Fruit fly (Drosophila melanogaster): ENCODE measurements around the gene CG32249.

CG32249 gene

DNA sequence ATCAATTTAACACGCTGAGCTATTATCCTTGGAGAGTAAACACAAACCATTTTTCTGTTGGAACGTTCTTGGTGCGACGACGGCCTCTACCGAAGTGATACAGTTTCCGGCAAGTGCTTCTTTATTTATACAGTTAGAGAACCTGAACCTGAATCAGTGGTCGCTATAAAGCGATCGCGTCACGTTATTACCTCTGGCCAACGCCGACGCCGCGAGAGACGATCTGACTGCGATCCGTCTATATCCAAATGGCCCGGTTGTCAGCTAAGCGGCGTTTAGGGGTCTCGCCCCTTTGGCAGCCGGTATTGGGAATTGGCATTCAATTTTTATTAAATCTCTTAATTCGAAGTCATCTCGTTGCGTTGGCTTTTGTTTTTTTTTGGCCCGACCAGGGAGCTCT lies 11.7 kb upstream of the CG32249 start, which contains the start of gene CG11345:
CG11345 (minus strand) TSS at position 101 of the 400 bp plus-strand sequence.
- TF ChIP-seq Dll (optimal IDR thresholded peaks at IDR 0.05) = no peak

DNA sequence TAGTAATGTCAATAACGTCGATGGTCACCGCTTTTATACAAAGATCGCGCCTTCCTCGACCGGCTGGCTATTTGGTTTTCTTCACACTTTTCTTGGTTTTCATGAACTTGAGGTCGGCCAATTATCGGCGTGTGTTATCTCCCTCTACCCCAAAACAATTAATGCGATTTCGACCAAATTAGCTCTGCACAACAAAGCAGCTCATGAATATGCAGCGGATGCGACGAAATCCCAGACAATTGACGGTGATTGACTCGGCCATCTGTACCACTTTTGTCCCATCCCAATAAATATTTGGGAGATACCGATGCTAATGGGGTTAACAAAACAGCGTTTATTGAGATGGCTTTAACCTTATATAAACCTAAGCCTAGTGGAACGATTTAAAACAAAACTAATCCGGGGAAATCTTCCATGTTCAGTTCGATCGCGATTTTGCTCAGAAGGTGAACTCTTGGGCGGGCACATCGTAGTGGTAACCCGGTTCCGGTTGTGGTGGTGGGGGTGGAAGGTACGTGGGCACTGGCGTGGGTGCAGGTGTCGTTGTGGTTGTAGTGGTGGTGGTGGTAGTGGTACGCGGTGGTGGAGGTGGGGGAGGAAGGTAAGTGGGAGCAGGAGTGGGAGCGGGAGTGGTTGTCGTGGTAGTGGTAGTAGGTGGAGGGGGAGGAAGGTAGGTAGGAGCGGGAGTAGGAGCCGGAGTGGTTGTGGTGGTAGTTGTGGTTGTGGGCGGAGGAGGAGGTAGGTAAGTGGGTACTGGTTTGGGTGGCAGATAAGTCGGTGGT lies 9.3 kb upstream of the CG32249 start, which contains the start of gene CG15022:
CG15022 (minus strand) TSS at position 11 of the 782 bp plus-strand sequence.
- TF ChIP-seq usp (GFP tag; optimal IDR thresholded peaks at IDR 0.05) (no peak), pan (optimal IDR thresholded peaks at IDR 0.05) (no peak), EcR (GFP tag; optimal IDR thresholded peaks at IDR 0.05) (no peak), psq (optimal IDR thresholded peaks at IDR 0.05) (no peak), Dll (optimal IDR thresholded peaks at IDR 0.05) (no peak), CG8478 (optimal IDR thresholded peaks at IDR 0.05) (no peak)

DNA sequence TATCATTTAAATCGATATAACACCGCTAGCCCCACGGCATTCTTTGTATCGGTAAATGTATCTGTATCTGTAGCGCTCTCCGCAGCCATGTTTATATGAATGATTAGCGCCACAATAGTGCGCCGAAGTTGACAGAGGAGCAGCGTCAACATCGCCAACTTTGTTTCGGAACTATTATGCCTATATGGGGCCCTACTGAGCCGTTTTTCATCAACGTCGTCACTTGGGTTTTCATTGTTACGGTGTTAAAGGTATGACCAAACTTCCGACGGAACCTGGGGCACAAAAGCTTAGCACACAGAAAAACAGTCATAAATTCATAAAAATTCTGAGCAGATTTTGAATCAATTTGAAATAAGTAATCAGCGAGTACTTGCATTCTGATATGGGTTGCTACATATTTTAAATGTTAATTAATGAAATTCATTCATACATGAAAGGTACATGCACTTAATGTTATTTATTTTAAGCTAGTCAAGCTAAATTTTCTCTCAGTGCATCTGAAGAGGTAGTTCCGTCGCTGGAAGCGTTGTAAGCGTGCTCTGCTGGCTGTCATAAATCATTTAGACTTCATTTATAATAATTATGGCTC lies 8.3 kb upstream of the CG32249 start, which contains the start of gene CG15023:
CG15023 (minus strand) TSS at position 51 of the 592 bp plus-strand sequence.
- TF ChIP-seq pan (optimal IDR thresholded peaks at IDR 0.05) = no peak
- no peak for TF ChIP-seq CG8478 (optimal IDR thresholded peaks at IDR 0.05)
- no peak for TF ChIP-seq usp (GFP tag; optimal IDR thresholded peaks at IDR 0.05)
- no peak for TF ChIP-seq Dll (optimal IDR thresholded peaks at IDR 0.05)
- no peak for TF ChIP-seq EcR (GFP tag; optimal IDR thresholded peaks at IDR 0.05)
- no peak for TF ChIP-seq psq (optimal IDR thresholded peaks at IDR 0.05)

DNA sequence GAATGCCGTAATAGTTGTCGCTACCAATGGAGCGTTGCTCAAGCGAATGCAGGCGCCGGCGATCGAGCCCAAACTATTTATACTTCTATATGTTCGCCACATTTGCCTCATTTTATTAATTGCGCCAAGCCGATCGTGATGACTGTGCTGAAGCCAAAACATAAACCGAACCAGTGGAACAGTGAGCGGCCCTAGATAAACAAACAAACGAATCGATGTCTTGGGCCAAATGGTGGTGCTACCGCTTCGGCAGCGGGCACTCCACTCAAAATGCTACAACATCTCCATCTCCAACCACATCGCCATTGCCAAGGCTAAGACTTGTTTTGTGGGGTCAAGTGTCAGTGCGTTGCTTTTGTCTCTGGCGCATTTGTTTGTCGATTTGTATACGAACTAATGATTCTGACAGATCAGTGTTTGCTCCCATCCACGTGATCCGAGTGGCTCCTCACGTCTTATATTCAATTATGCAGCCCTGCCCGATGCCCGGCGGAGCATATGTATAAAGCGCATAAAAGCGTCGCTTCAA lies 6.0 kb upstream of the CG32249 start, which contains the start of gene CG15024:
CG15024 (minus strand) TSS at position 51 of the 529 bp plus-strand sequence.
- TF ChIP-seq EcR (GFP tag; optimal IDR thresholded peaks at IDR 0.05) (no peak), CG8478 (optimal IDR thresholded peaks at IDR 0.05) (no peak), usp (GFP tag; optimal IDR thresholded peaks at IDR 0.05) (no peak)

DNA sequence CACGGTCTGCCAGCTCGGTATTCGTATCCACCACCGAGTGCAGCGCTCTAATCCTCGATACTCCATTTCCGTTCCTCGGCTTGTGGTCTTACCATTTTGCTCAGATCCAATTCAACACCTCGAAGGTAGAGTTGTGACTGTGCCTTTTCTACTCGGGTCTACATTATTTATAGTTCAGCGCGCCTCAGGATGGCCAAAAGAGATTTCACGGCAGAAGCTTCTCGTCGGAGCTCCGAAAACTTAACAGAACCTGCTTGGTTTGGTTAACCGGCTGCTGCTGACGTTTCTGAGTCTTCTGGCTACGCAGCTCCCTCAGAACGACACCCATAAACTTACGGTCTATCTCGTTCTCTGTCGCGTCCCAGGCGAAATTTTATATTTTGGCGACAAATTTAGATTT lies 3.3 kb upstream of the CG32249 start, which contains the start of gene CG32241:
CG32241 (minus strand) TSS at position 101 of the 400 bp plus-strand sequence.
- TF ChIP-seq psq (optimal IDR thresholded peaks at IDR 0.05) (no peak), CG8478 (optimal IDR thresholded peaks at IDR 0.05) (no peak), pan (optimal IDR thresholded peaks at IDR 0.05) (no peak), usp (GFP tag; optimal IDR thresholded peaks at IDR 0.05) (no peak), Dll (optimal IDR thresholded peaks at IDR 0.05) (no peak), EcR (GFP tag; optimal IDR thresholded peaks at IDR 0.05) (no peak)

DNA sequence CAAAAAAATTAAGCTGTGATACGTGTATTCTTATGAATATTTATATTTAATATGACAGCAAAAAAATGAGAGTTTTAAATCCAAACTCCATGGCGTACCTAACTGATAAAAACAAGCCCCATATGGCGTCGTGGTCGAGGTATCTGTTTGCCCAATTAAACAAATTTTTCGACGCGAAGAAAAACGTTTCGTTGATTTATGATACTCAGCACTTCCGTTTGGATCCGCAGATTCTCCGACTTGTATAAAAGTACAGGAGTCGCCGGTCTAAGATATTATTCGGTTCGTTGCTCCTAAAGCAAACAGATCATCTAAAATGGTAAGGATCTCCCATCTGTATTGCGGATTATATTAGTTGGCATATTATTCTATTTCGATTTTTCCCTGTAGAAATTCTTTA lies 1.6 kb downstream of the CG32249 start, which contains the start of gene CG32248:
CG32248 (plus strand) TSS at position 301 of the 400 bp plus-strand sequence.
- no peak for TF ChIP-seq Dll (optimal IDR thresholded peaks at IDR 0.05)

DNA sequence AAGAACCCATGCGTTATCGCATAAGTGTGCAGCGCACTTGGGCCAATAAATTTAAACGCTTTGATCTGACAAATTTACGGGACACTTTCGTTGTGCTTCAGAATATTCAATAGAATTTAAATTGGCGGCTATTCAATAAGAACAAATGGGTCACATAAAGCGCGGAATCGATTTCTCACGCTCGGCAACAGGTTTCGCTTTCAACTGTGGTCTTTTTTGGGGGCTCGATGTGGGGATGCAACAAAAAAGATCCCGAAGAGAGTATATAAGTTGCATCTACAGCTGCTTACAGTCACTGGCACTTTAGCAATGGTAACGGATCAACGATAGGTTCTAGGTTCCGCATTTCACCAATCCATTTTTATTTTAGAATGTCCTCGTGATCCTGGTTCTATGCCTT lies 3.0 kb downstream of the CG32249 start, which contains the start of gene CG11349:
CG11349 (plus strand) TSS at position 301 of the 400 bp plus-strand sequence.
- no peak for TF ChIP-seq EcR (GFP tag; optimal IDR thresholded peaks at IDR 0.05)
- no peak for TF ChIP-seq usp (GFP tag; optimal IDR thresholded peaks at IDR 0.05)
- TF ChIP-seq psq (optimal IDR thresholded peaks at IDR 0.05) = no peak
- TF ChIP-seq Dll (optimal IDR thresholded peaks at IDR 0.05) = no peak
- no peak for TF ChIP-seq CG8478 (optimal IDR thresholded peaks at IDR 0.05)
- TF ChIP-seq pan (optimal IDR thresholded peaks at IDR 0.05) = no peak

DNA sequence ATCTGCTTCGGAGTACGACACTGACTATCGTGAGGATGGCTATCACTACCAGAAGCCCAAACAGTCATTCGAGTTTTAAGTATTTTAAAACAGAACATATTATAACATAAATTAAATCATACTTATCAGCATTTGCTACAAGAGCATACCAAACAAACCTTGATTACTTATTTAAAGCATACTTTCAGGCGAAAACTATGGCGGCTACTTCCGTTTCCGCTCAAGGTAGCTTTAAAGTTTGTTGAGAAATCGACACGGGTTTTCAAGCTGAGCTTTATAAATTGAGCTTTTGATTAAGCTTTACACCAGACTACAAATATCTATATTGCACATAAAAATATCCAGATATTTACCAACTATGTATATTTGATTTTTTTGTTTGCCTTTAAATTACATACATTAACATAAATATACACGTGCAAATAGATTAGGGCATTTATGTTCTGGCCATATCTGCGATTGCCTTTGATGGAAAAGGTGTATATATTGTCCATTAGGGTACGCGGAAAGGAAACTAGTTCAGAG lies 5.2 kb downstream of the CG32249 start:
- TF ChIP-seq psq (optimal IDR thresholded peaks at IDR 0.05) (no peak), CG8478 (optimal IDR thresholded peaks at IDR 0.05) (no peak), usp (GFP tag; optimal IDR thresholded peaks at IDR 0.05) (no peak), Dll (optimal IDR thresholded peaks at IDR 0.05) (no peak), pan (optimal IDR thresholded peaks at IDR 0.05) (no peak), EcR (GFP tag; optimal IDR thresholded peaks at IDR 0.05) (no peak)

DNA sequence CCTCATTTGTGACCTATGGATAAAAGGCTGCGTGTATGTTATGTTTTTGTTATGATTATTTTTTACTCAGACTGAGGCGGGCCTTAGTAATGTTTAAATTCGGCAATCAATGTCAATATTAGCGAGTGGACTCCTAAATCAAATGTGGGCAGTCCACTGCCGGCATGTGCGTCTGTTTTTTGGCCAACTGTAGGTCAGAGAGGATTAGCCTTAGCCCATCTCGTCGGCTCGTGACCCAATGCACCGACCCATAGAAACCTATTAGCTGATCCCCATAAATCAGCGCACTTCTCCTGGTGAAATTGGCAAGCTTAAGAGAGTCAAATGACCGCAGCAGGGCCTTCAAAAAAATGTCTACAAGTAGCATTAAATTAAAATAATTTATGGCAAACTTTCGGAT lies 5.9 kb downstream of the CG32249 start:
- no peak for TF ChIP-seq usp (GFP tag; optimal IDR thresholded peaks at IDR 0.05)
- no peak for TF ChIP-seq Dll (optimal IDR thresholded peaks at IDR 0.05)
- no peak for TF ChIP-seq pan (optimal IDR thresholded peaks at IDR 0.05)
- no peak for TF ChIP-seq CG8478 (optimal IDR thresholded peaks at IDR 0.05)

DNA sequence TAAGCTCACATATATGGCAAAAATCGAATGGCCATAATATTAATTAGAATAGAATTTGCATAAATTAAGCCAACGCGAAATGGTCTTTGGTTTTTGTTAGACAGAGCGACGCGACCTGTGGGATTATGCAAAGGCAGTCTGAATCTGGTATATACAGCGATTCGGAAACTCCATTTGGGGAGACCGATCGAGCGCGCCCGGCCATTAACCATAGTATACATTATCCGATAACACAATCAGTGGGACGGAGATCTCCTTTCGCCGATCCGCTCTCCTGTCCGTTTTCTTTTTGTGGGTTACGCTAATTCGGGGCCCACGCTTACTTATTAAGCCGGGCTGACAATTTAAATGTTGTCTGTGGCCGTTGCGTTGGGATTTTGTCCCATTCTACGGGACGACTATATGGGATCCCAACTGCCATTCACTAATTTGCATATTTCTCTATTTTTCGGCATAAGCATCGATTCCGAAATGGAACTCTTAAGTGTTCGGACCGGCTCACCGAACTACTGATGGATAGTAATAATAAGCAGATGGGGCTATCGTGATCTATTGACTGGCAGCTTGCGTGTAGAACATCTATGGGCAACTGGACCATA lies 8.0 kb downstream of the CG32249 start:
- TF ChIP-seq pan (optimal IDR thresholded peaks at IDR 0.05) = no peak
- no peak for TF ChIP-seq CG8478 (optimal IDR thresholded peaks at IDR 0.05)
- no peak for TF ChIP-seq EcR (GFP tag; optimal IDR thresholded peaks at IDR 0.05)
- no peak for TF ChIP-seq usp (GFP tag; optimal IDR thresholded peaks at IDR 0.05)
- no peak for TF ChIP-seq psq (optimal IDR thresholded peaks at IDR 0.05)
- no peak for TF ChIP-seq Dll (optimal IDR thresholded peaks at IDR 0.05)

DNA sequence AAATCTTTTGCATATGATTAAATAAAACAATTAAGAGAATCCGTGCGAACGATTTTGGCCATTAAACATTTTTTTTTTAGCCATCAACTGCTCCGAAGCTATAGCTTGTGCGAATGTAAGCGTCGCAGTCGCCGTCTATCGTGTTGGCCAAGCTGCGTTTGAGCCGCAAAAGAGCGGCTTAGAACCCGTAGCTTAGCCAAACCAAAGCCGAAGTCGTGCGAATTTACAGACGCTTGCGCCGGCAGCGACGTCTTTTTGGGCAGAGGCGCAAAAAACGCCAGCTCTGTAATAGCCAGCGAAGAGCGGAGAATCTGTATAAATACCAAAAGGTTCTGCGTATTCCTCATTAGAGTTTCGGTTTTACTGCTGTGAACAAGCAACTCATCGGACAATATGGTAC lies 10.1 kb downstream of the CG32249 start, which contains the start of gene CG7465:
CG7465 (plus strand) TSS at position 346 of the 400 bp plus-strand sequence.
- TF ChIP-seq pan (optimal IDR thresholded peaks at IDR 0.05) = no peak
- TF ChIP-seq Dll (optimal IDR thresholded peaks at IDR 0.05) = no peak
- no peak for TF ChIP-seq usp (GFP tag; optimal IDR thresholded peaks at IDR 0.05)
- TF ChIP-seq psq (optimal IDR thresholded peaks at IDR 0.05) = no peak
- TF ChIP-seq CG8478 (optimal IDR thresholded peaks at IDR 0.05) = no peak
- TF ChIP-seq EcR (GFP tag; optimal IDR thresholded peaks at IDR 0.05) = no peak

DNA sequence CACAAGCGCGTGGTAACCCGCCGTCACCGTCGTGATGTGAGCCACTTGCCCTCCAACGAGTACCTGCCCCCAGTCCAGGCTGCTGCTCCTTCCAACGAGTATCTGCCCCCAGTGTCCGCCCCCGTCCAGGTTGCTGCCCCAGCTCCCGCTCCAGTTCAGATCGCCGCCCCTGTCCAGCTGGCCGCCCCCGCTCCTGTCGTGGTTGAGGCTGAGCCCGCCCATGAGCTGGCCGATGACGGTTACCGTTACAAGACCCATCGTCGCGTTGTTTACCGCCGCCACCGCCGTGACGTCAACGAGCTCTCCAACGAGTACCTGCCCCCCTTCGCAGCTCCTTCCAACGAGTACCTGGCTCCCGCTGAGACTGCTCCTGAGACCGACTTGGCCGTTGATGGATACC lies 11.0 kb downstream of the CG32249 start:
- TF ChIP-seq EcR (GFP tag; optimal IDR thresholded peaks at IDR 0.05) (no peak), psq (optimal IDR thresholded peaks at IDR 0.05) (no peak), usp (GFP tag; optimal IDR thresholded peaks at IDR 0.05) (no peak), Dll (optimal IDR thresholded peaks at IDR 0.05) (no peak), CG8478 (optimal IDR thresholded peaks at IDR 0.05) (no peak), pan (optimal IDR thresholded peaks at IDR 0.05) (no peak)
